Fruit fly (Drosophila melanogaster): Measurements from ENCODE around the gene wge.

DNA sequence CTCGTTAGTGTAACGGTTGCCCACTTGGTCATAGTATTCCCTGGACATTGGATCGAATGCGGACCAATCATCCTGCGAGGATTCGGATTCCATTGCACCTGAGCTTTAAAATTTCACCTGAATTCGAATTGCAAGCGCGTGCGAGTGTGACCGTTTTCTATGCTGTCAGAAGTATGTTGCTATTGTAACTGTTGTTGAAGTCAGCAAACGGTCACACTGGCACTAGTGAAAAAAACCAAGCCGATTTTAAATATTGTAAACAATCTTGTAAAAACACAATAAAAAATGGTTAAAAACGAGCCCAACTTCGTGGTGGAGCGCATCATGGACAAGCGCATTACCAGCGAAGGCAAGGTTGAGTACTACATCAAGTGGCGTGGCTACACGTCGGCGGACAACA is 24.5 kb upstream of the wge start, which contains the start of the genes vret and HP1c:
- no peak for TF ChIP-seq Myc (optimal IDR thresholded peaks at IDR 0.05)
- no peak for TF ChIP-seq h (optimal IDR thresholded peaks at IDR 0.05)

All from Kc167 (cell line).